Fruit fly (Drosophila melanogaster) whole organism, adult: Measurements from ENCODE around the gene Nep4.

ENCODE experiments used
- CG11617 ChIP-seq: fragments of 200-800 bp; sonication (Bioruptor generic); optimal IDR thresholded peaks from 2 replicates; lab custom pipeline; 2017; ENCODE audit warnings: mild to moderate bottlenecking, missing biosample characterization, missing genetic modification reagents, missing genetic modification characterization
- CG12768 ChIP-seq: fragments of 200-800 bp; sonication (Bioruptor generic); optimal IDR thresholded peaks from 2 replicates; lab custom pipeline; 2017; ENCODE audit warnings: missing biosample characterization, missing genetic modification characterization, mild to moderate bottlenecking, moderate library complexity, missing genetic modification reagents
- CG14711 ChIP-seq: fragments of 200-800 bp; sonication (Bioruptor generic); optimal IDR thresholded peaks from 2 replicates; lab custom pipeline; 2018; ENCODE audit warnings: missing biosample characterization, mild to moderate bottlenecking, missing genetic modification characterization, moderate library complexity
- CG1620 ChIP-seq: fragments of 200-800 bp; sonication (Bioruptor generic); optimal IDR thresholded peaks from 2 replicates; lab custom pipeline; 2016; ENCODE audit warnings: missing biosample characterization, missing genetic modification characterization
- CG33017 ChIP-seq: fragments of 200-800 bp; sonication (Bioruptor generic); optimal IDR thresholded peaks from 2 replicates; lab custom pipeline; 2018; ENCODE audit warnings: missing biosample characterization, mild to moderate bottlenecking, missing genetic modification characterization, moderate library complexity
- CG5204 ChIP-seq: fragments of 200-800 bp; sonication (Bioruptor generic); optimal IDR thresholded peaks from 2 replicates; lab custom pipeline; 2016; ENCODE audit warnings: missing biosample characterization, missing genetic modification characterization
- CG7045 ChIP-seq: fragments of 200-800 bp; sonication (Bioruptor generic); optimal IDR thresholded peaks from 2 replicates; lab custom pipeline; 2017; ENCODE audit warnings: missing biosample characterization, mild to moderate bottlenecking, missing genetic modification characterization
- Clk ChIP-seq: fragments of 200-800 bp; sonication (Bioruptor generic); optimal IDR thresholded peaks from 2 replicates; lab custom pipeline; 2017; ENCODE audit warnings: missing biosample characterization, missing genetic modification characterization
- Crg-1 ChIP-seq: fragments of 200-800 bp; sonication (Bioruptor generic); optimal IDR thresholded peaks from 2 replicates; lab custom pipeline; 2016; ENCODE audit warnings: missing biosample characterization, missing genetic modification characterization
- Hr96 ChIP-seq: fragments of 200-800 bp; sonication (Bioruptor generic); optimal IDR thresholded peaks from 2 replicates; lab custom pipeline; 2016; ENCODE audit warnings: missing biosample characterization, missing genetic modification characterization
- bab1 ChIP-seq: fragments of 200-800 bp; sonication (Bioruptor generic); optimal IDR thresholded peaks from 3 replicates; lab custom pipeline; 2019; ENCODE audit warnings: missing biosample characterization, mild to moderate bottlenecking, missing genetic modification characterization, moderate library complexity
- cic ChIP-seq: fragments of 200-800 bp; sonication (Bioruptor generic); optimal IDR thresholded peaks from 2 replicates; lab custom pipeline; 2017; ENCODE audit warnings: missing biosample characterization, mild to moderate bottlenecking, missing genetic modification characterization, moderate library complexity
- kay ChIP-seq: fragments of 200-800 bp; sonication (Bioruptor generic); peaks from one replicate; lab custom pipeline; 2016; ENCODE audit warnings: missing biosample characterization, missing genetic modification characterization, borderline replicate concordance
- ovo ChIP-seq: fragments of 200-800 bp; sonication (Bioruptor generic); optimal IDR thresholded peaks from 2 replicates; lab custom pipeline; 2016; ENCODE audit warnings: missing biosample characterization, missing genetic modification characterization

dm6 chr3R:20635735-20636134 is 24.0 kb downstream of the Nep4 start:
- TF ChIP-seq CG33017 (tag; lab: Kevin White, UChicago) (no peak), Hr96 (GFP tag; lab: Kevin White, UChicago) (no peak), CG12768 (no peak), CG11617 (GFP tag; lab: Kevin White, UChicago) (no peak), cic (no peak), Crg-1 (no peak), kay (GFP tag; lab: Kevin White, UChicago) (no peak), ovo (no peak), CG1620 (GFP tag; lab: Kevin White, UChicago) (no peak), CG14711 (tag; lab: Kevin White, UChicago) (no peak), CG7045 (no peak), CG5204 (no peak), Clk (no peak), bab1 (GFP tag; lab: Kevin White, UChicago) (no peak)
